Worm (Caenorhabditis elegans): ENCODE measurements around the gene Y48B6A.5.
A peak's percentile ranks its signal among the peaks of the same experiment; 100 is the strongest.

The Y48B6A.5 gene

DNA sequence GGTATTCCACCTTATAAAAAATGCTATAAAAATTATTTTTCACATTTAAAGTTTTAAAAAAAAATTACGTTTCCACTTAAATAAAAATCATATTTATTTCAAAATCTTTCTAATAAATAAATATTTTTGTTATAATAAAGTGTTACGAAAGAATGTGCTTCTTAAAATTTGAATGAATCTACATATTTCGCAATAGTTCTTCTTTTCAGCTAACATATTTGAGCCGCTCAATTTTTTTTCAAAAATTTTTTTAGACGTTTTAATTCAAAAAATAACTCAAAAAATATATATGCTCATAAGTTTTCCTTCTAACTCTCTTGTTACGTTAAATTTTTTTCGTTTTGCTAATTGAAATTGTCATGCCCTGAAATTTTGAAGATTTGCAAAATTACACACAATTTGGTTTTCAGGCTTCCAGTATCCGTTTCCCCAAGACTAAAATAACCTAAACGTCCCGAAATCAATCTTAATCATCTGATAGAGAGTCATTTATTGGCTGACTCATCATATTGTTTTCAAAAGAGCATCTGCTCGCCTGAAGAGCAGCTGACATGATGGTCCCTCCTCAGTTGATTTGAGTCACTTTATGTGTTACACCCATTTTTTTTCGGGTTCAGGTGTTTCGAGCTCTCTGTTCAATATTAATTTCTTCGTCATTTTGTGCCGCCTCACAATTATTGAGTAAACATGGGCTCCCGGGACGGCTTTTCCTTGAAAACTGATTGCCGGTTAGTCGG lies 3.4 kb upstream of the Y48B6A.5 start, which contains the start of gene efhd-1:
TSS of gene efhd-1 (plus strand) at position 582 of the 737 bp plus-strand sequence.
- no peak for TF ChIP-seq tab-1 (GFP tag; IDR thresholded peaks at IDR 0.05)
- no peak for TF ChIP-seq flt-1 (GFP tag; IDR thresholded peaks at IDR 0.05)
- no peak for TF ChIP-seq T22C8.4 (GFP tag; IDR thresholded peaks at IDR 0.05)
- TF ChIP-seq klf-2 (GFP tag; conservative IDR thresholded peaks at IDR 0.05) = no peak
- TF ChIP-seq ztf-29 (GFP tag; IDR thresholded peaks at IDR 0.05) = no peak
- TF ChIP-seq ztf-23 (GFP tag; IDR thresholded peaks at IDR 0.05) = no peak
- TF ChIP-seq med-1 (GFP tag; optimal IDR thresholded peaks at IDR 0.05; ENCODE audit: insufficient read depth) = no peak
- TF ChIP-seq cog-1 (tag; optimal IDR thresholded peaks at IDR 0.05) = no peak
- no peak for TF ChIP-seq ref-1 (GFP tag; conservative IDR thresholded peaks at IDR 0.05)

DNA sequence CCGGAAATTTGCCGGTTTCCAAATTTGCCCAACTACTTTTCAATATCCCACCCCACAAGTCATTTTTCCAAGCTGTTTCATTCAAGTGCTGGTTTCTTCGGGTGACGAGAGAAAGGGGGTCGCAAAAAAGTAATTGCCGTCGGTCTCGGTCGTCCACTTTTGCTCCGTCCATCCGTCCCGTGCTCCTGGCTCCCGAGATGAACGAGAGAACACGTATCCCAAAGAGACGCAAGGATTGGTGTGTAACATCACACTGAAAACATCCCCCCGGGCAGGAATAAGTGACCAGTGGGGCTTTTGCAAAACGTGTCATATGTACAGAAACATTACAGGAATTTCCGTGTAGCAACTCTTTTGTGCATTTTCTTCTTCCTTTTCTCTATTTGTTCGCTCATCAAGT lies 1.6 kb upstream of the Y48B6A.5 start:
- no peak for TF ChIP-seq med-1 (GFP tag; optimal IDR thresholded peaks at IDR 0.05; ENCODE audit: insufficient read depth)
- 0 out of 2 replicates have a peak, but pooled peaks have one; percentile 54 for TF ChIP-seq tab-1 (GFP tag; IDR thresholded peaks at IDR 0.05)
- no peak for TF ChIP-seq cog-1 (tag; optimal IDR thresholded peaks at IDR 0.05)
- no peak for TF ChIP-seq ref-1 (GFP tag; conservative IDR thresholded peaks at IDR 0.05)
- TF ChIP-seq ztf-23 (GFP tag; IDR thresholded peaks at IDR 0.05) = no peak
- TF ChIP-seq T22C8.4 (GFP tag; IDR thresholded peaks at IDR 0.05) = no peak

DNA sequence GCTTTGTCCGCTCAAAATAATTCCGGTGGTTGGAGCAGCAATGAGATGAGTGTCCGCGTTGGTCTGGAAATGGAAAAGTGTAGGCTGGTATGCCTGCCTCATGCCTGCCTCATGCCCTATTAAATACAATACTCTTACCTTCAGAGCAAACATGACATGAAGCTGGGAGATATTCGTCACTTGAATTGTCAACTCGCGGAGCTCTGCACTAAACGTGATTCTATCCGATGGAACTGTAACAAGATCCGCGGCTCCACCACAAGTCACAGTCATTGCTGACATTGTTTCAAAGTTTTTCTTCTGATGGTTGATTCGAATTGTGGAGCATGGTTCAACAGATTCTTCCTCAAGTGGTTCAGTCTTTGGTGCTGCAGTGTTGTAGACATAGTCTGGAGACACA lies 1.8 kb downstream of the Y48B6A.5 start:
- no peak for TF ChIP-seq klf-2 (GFP tag; conservative IDR thresholded peaks at IDR 0.05)
- TF ChIP-seq flt-1 (GFP tag; IDR thresholded peaks at IDR 0.05) = no peak
- TF ChIP-seq ztf-23 (GFP tag; IDR thresholded peaks at IDR 0.05) = no peak
- no peak for TF ChIP-seq tab-1 (GFP tag; IDR thresholded peaks at IDR 0.05)
- no peak for TF ChIP-seq med-1 (GFP tag; optimal IDR thresholded peaks at IDR 0.05; ENCODE audit: insufficient read depth)
- no peak for TF ChIP-seq ref-1 (GFP tag; conservative IDR thresholded peaks at IDR 0.05)
- no peak for TF ChIP-seq T22C8.4 (GFP tag; IDR thresholded peaks at IDR 0.05)
- TF ChIP-seq ztf-29 (GFP tag; IDR thresholded peaks at IDR 0.05) = no peak
- no peak for TF ChIP-seq cog-1 (tag; optimal IDR thresholded peaks at IDR 0.05)

DNA sequence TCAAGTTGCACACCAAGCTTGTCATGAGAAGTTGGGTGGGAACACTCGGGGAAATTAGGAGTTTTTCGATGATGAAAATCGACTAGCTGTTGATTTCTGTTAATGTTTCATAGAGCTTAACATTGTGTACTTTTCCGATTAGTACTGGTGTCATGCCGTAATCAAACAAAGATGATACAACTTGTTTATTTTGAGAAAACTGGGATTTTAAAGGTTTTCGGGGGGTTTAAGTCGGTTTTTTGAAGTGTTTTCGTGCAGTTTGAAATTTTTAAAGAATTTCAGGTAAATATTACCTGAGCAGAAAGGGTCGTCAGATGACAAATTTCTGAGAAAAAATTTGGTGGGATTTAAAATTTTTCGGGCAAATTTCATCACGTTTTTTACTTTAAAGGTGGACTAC lies 3.4 kb downstream of the Y48B6A.5 start, which contains the start of gene eat-2:
TSS of gene eat-2 (minus strand) at position 101 of the 400 bp plus-strand sequence.
- TF ChIP-seq med-1 (GFP tag; optimal IDR thresholded peaks at IDR 0.05; ENCODE audit: insufficient read depth) (no peak), ref-1 (GFP tag; conservative IDR thresholded peaks at IDR 0.05) (no peak), ztf-29 (GFP tag; IDR thresholded peaks at IDR 0.05) (no peak), T22C8.4 (GFP tag; IDR thresholded peaks at IDR 0.05) (no peak), flt-1 (GFP tag; IDR thresholded peaks at IDR 0.05) (no peak), cog-1 (tag; optimal IDR thresholded peaks at IDR 0.05) (no peak)

DNA sequence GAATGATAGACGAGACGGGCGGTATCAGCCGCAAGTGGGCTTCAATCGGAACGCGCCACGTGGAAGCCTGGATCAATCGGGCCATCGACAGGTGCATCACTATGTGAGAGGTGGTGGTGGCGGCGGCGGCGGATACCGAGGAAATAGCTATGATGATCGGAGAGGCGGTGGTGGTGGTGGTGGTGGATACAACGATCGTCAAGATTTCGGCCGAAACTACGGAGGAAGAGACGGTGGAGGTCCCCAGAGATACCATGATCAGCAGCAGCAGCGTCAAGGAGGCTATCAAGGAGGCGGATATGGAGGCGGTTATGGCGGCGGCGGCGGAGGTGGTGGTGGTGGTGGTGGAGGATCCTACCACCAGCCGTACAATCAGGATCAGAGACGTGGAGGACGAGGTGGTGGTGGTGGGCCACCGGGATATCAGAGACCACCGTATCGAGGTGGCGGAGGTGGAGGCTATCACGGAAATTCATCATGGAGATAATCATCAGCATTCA lies 9.5 kb downstream of the Y48B6A.5 start:
- no peak for TF ChIP-seq klf-2 (GFP tag; conservative IDR thresholded peaks at IDR 0.05)
- TF ChIP-seq med-1 (GFP tag; optimal IDR thresholded peaks at IDR 0.05; ENCODE audit: insufficient read depth) = no peak
- no peak for TF ChIP-seq tab-1 (GFP tag; IDR thresholded peaks at IDR 0.05)
- TF ChIP-seq flt-1 (GFP tag; IDR thresholded peaks at IDR 0.05) = no peak

DNA sequence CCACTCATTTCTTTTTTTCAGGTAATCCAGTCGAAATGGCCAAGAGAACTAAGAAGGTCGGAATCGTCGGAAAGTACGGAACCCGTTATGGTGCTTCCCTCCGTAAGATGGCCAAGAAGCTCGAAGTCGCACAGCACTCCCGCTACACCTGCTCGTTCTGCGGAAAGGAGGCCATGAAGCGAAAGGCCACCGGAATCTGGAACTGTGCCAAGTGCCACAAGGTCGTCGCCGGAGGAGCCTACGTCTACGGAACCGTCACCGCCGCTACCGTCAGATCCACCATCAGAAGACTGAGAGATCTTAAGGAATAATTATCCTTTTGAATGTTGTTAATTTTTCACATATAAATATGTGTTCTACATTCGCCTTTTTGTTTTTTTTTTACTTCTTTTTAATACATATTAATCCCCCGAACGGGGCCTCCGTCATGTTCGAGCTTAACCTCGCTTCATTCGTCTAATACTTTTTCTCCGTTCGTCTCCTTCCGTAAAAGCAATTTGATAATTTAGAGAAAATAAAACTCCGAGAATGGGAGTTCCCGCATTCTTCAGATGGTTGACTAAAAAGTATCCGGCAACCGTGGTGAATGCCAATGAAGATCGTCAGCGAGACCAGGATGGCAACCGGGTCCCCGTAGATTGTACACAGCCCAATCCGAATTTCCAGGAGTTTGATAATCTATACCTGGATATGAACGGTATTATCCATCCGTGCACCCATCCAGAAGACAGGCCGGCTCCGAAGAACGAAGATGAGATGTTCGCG lies 19.6 kb downstream of the Y48B6A.5 start, which contains the start of the genes rpl-43 and xrn-2:
TSS of gene rpl-43 (plus strand) at position 36 of the 765 bp plus-strand sequence.
TSS of gene xrn-2 (plus strand) at position 510 of the 765 bp plus-strand sequence.
- TF ChIP-seq ref-1 (GFP tag; conservative IDR thresholded peaks at IDR 0.05) (no peak), tab-1 (GFP tag; IDR thresholded peaks at IDR 0.05) (no peak), T22C8.4 (GFP tag; IDR thresholded peaks at IDR 0.05) (no peak), cog-1 (tag; optimal IDR thresholded peaks at IDR 0.05) (no peak), ztf-29 (GFP tag; IDR thresholded peaks at IDR 0.05) (no peak)

DNA sequence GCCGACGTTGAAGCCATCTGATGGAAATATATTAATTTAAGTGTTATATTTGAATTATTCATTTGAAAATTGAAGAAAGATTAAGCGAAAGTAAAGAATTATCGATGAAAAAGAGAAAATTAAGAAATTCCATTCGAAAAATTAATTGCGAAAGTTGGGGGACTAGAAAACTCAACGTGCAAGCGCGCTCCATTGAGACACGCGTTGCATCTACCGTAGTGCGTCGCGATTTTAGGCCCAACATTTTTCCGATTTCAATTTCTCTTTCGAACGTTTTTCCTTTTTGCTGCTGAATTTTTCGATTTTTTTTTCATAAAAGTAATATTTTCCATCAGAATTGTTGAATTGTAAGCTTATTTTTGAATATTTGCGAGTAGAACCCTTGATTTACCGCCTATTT lies 20.6 kb downstream of the Y48B6A.5 start, which contains the start of gene Y48B6A.1:
TSS of gene Y48B6A.1 (minus strand) at position 17 of the 400 bp plus-strand sequence.
- TF ChIP-seq T22C8.4 (GFP tag; IDR thresholded peaks at IDR 0.05) (0 out of 2 replicates have a peak, but pooled peaks have one; percentile 11), cog-1 (tag; optimal IDR thresholded peaks at IDR 0.05) (peak; percentile 74), ztf-23 (GFP tag; IDR thresholded peaks at IDR 0.05) (peak; percentile 92), ref-1 (GFP tag; conservative IDR thresholded peaks at IDR 0.05) (no peak), med-1 (GFP tag; optimal IDR thresholded peaks at IDR 0.05; ENCODE audit: insufficient read depth) (no peak), tab-1 (GFP tag; IDR thresholded peaks at IDR 0.05) (peak; percentile 28; the same call in 1 of the 2 replicates), klf-2 (GFP tag; conservative IDR thresholded peaks at IDR 0.05) (peak; percentile 79), flt-1 (GFP tag; IDR thresholded peaks at IDR 0.05) (peak; percentile 88), ztf-29 (GFP tag; IDR thresholded peaks at IDR 0.05) (peak; percentile 22; the same call in 1 of the 2 replicates)

DNA sequence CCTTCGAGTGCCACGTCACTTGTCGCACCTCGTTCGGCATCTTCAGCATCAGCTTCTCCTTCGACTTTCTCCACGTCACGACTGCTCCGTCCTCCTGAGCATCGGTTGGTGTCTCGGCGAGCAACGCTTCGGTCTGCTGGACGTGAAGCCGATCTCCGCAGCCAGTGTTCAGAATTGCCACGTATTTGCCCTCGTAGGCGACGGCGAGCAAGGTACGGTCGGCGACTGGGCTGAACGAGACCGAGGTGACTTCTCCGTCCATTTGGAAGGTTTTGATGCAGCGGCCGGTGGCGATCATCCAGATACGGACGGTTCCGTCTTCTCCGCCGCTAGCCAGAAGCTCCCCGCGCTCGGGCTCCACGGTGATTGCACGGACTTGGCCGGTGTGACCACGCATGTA lies 22.7 kb downstream of the Y48B6A.5 start:
- TF ChIP-seq ztf-29 (GFP tag; IDR thresholded peaks at IDR 0.05) = no peak
- TF ChIP-seq ref-1 (GFP tag; conservative IDR thresholded peaks at IDR 0.05) = no peak
- TF ChIP-seq flt-1 (GFP tag; IDR thresholded peaks at IDR 0.05) = no peak
- TF ChIP-seq tab-1 (GFP tag; IDR thresholded peaks at IDR 0.05) = no peak
- TF ChIP-seq klf-2 (GFP tag; conservative IDR thresholded peaks at IDR 0.05) = no peak

DNA sequence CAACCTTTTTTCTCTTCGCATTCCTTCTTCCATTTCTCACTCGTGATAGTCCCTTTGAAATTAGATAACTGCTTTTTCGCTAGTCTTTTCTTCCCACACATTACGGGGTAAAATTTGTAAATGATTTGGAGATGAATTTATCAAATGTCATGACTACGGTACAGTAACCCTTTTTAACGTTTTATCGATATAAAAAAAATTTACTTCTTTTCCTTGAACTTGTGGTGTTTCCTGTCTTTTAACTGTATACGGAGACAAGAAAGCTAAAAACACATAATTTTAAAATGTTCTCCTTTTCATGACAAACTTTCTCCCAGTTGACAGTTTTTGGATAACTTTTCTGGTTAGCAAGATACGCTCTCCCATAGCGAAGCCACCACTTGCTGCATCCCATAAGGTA lies 25.0 kb downstream of the Y48B6A.5 start, which contains the start of gene W03H9.1:
TSS of gene W03H9.1 (minus strand) at position 101 of the 400 bp plus-strand sequence.
- TF ChIP-seq T22C8.4 (GFP tag; IDR thresholded peaks at IDR 0.05) = no peak
